Worm (Caenorhabditis elegans): ENCODE measurements around the gene Y119D3B.14.

DNA sequence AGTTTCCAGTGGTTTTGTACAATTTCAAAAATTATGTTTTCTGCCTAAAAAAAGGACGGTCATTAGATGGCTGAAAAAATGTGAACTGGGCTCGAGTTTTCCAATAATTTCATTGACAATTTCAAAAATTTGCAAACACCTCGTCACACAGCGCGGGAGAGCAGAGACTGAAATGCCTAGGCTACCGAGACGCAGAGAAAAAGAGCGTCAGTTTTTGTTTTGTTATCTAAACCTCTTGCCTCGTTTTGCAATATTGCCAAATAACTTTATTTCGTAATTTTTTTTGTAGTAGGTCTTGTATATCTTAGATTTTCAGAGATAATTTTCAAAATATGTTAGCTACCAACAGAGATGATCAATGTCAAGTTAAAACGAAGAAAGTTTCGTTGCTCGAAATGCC, 49.6 kb upstream of the Y119D3B.14 start, which contains the start of gene fbxa-63:
- no peak for TF ChIP-seq ama-1 (optimal IDR thresholded peaks at IDR 0.05)
- TF ChIP-seq nhr-10 (tag; optimal IDR thresholded peaks at IDR 0.05): no peak
- no peak for TF ChIP-seq ceh-62 (tag; optimal IDR thresholded peaks at IDR 0.05)
- TF ChIP-seq unc-130 (GFP tag; optimal IDR thresholded peaks at IDR 0.05): no peak
- no peak for TF ChIP-seq snpc-4 (tag; optimal IDR thresholded peaks at IDR 0.05)
- TF ChIP-seq aha-1 (tag): peak; percentile 43
- no peak for TF ChIP-seq saeg-2 (GFP tag; IDR thresholded peaks at IDR 0.05)
- no peak for TF ChIP-seq egl-27 (tag; optimal IDR thresholded peaks at IDR 0.05)
- TF ChIP-seq mdt-29 (GFP tag; IDR thresholded peaks at IDR 0.05): no peak
- TF ChIP-seq ztf-11 (tag; optimal IDR thresholded peaks at IDR 0.05): no peak
- TF ChIP-seq pqm-1 (tag; optimal IDR thresholded peaks at IDR 0.05): no peak
- TF ChIP-seq dmd-9 (GFP tag; IDR thresholded peaks at IDR 0.05): no peak
